Fruit fly (Drosophila melanogaster) whole organism, adult: Measurements from ENCODE around the gene CG43290.

Experiments used
- CG11617 ChIP-seq: fragments of 200-800 bp; sonication (Bioruptor generic); optimal IDR thresholded peaks from 2 replicates; lab custom pipeline; 2017; ENCODE audit warnings: mild to moderate bottlenecking, missing biosample characterization, missing genetic modification reagents, missing genetic modification characterization
- CG12768 ChIP-seq: fragments of 200-800 bp; sonication (Bioruptor generic); optimal IDR thresholded peaks from 2 replicates; lab custom pipeline; 2017; ENCODE audit warnings: missing biosample characterization, missing genetic modification characterization, mild to moderate bottlenecking, moderate library complexity, missing genetic modification reagents
- CG14711 ChIP-seq: fragments of 200-800 bp; sonication (Bioruptor generic); optimal IDR thresholded peaks from 2 replicates; lab custom pipeline; 2018; ENCODE audit warnings: missing biosample characterization, mild to moderate bottlenecking, missing genetic modification characterization, moderate library complexity
- CG1620 ChIP-seq: fragments of 200-800 bp; sonication (Bioruptor generic); optimal IDR thresholded peaks from 2 replicates; lab custom pipeline; 2016; ENCODE audit warnings: missing biosample characterization, missing genetic modification characterization
- CG5204 ChIP-seq: fragments of 200-800 bp; sonication (Bioruptor generic); optimal IDR thresholded peaks from 2 replicates; lab custom pipeline; 2016; ENCODE audit warnings: missing biosample characterization, missing genetic modification characterization
- CG7045 ChIP-seq: fragments of 200-800 bp; sonication (Bioruptor generic); optimal IDR thresholded peaks from 2 replicates; lab custom pipeline; 2017; ENCODE audit warnings: missing biosample characterization, mild to moderate bottlenecking, missing genetic modification characterization
- CG7101 ChIP-seq: fragments of 200-800 bp; sonication (Bioruptor generic); optimal IDR thresholded peaks from 2 replicates; lab custom pipeline; 2018; ENCODE audit warnings: missing biosample characterization, mild to moderate bottlenecking, missing genetic modification characterization, moderate library complexity
- Hr96 ChIP-seq: fragments of 200-800 bp; sonication (Bioruptor generic); optimal IDR thresholded peaks from 2 replicates; lab custom pipeline; 2016; ENCODE audit warnings: missing biosample characterization, missing genetic modification characterization
- bab1 ChIP-seq: fragments of 200-800 bp; sonication (Bioruptor generic); optimal IDR thresholded peaks from 3 replicates; lab custom pipeline; 2019; ENCODE audit warnings: missing biosample characterization, mild to moderate bottlenecking, missing genetic modification characterization, moderate library complexity
- kay ChIP-seq: fragments of 200-800 bp; sonication (Bioruptor generic); peaks from one replicate; lab custom pipeline; 2016; ENCODE audit warnings: missing biosample characterization, missing genetic modification characterization, borderline replicate concordance
- tj ChIP-seq: fragments of 200-800 bp; sonication (Bioruptor generic); optimal IDR thresholded peaks from 3 replicates; lab custom pipeline; 2017; ENCODE audit warnings: missing biosample characterization, mild to moderate bottlenecking, missing genetic modification characterization, moderate library complexity
- toe ChIP-seq: fragments of 200-800 bp; sonication (Bioruptor generic); optimal IDR thresholded peaks from 2 replicates; lab custom pipeline; 2016; ENCODE audit warnings: missing biosample characterization, missing genetic modification characterization

DNA sequence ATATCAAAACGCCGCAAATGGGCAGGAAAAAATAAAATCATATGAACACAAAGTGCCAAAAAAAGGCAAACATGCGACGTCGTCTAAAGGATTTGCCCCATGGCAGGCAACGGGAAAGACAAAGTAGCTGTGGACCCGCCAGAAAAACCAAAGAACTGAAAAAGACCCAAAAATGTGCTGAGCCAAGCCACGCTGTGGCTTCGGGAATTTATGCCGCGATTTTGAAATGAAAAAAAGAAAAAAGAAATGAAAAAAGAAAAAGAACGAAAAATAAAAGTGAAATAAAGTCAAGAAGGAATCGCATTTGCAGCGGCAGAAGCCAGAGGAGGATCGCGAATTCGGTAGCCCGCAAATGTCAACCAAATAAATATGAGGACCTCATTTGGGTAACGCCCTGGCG lies 26.8 kb downstream of the CG43290 start:
- TF ChIP-seq kay (no peak), CG12768 (no peak), bab1 (no peak), CG7101 (tag; lab: Kevin White, UChicago) (no peak), CG11617 (GFP tag; lab: Kevin White, UChicago) (no peak), CG5204 (no peak), CG7045 (GFP tag; lab: Kevin White, UChicago) (no peak), toe (GFP tag; lab: Kevin White, UChicago) (no peak), CG1620 (GFP tag; lab: Kevin White, UChicago) (no peak), Hr96 (GFP tag; lab: Kevin White, UChicago) (no peak), CG14711 (tag; lab: Kevin White, UChicago) (no peak), tj (no peak)
